Worm (Caenorhabditis elegans) whole organism, late embryonic: ENCODE results near the gene C03G6.21.

Experiments used
- K02D7.2 ChIP-seq: sonication (generic microtip); optimal IDR thresholded peaks from 2 replicates; lab custom pipeline; 2017; ENCODE audit warnings: mild to moderate bottlenecking, missing genetic modification characterization, missing compliant biosample characterization
- T23F11.4 ChIP-seq: fragments of 200-800 bp; sonication (Bioruptor generic); optimal IDR thresholded peaks from 2 replicates; lab custom pipeline; 2018; ENCODE audit warnings: mild to moderate bottlenecking, missing genetic modification characterization, missing compliant biosample characterization
- ama-1 ChIP-seq: fragments of 150-350 bp; optimal IDR thresholded peaks from 2 replicates; lab custom pipeline; 2014
- ceh-14 ChIP-seq: sonication (generic microtip); optimal IDR thresholded peaks from 2 replicates; lab custom pipeline; 2016; ENCODE audit warnings: missing genotype, missing genetic modification characterization, missing compliant biosample characterization
- ceh-18 ChIP-seq: sonication (generic microtip); optimal IDR thresholded peaks from 2 replicates; lab custom pipeline; 2016; ENCODE audit warnings: missing genetic modification characterization, missing compliant biosample characterization
- ceh-2 ChIP-seq: sonication (generic microtip); optimal IDR thresholded peaks from 2 replicates; lab custom pipeline; 2016; ENCODE audit warnings: missing genotype, missing genetic modification characterization, missing compliant biosample characterization
- ceh-24 ChIP-seq: sonication (generic microtip); optimal IDR thresholded peaks from 2 replicates; lab custom pipeline; 2016; ENCODE audit warnings: mild to moderate bottlenecking, missing genetic modification characterization, missing compliant biosample characterization
- ceh-30 ChIP-seq: fragments of 150-350 bp; optimal IDR thresholded peaks from 2 replicates; lab custom pipeline; 2014; ENCODE audit warnings: missing biosample characterization, missing genetic modification characterization
- ceh-31 ChIP-seq: sonication (generic microtip); optimal IDR thresholded peaks from 2 replicates; lab custom pipeline; 2016; ENCODE audit warnings: missing genetic modification characterization, missing compliant biosample characterization
- ceh-34 ChIP-seq: sonication (generic microtip); optimal IDR thresholded peaks from 2 replicates; lab custom pipeline; 2016; ENCODE audit warnings: mild to moderate bottlenecking, missing genetic modification characterization, missing compliant biosample characterization
- ceh-6 ChIP-seq: fragments of 200-800 bp; sonication (Bioruptor generic); optimal IDR thresholded peaks from 2 replicates; lab custom pipeline; 2018; ENCODE audit warnings: mild to moderate bottlenecking, missing genetic modification characterization, missing compliant biosample characterization
- ceh-9 ChIP-seq: sonication (generic microtip); optimal IDR thresholded peaks from 2 replicates; lab custom pipeline; 2016; ENCODE audit warnings: mild to moderate bottlenecking, missing genetic modification characterization, inconsistent platforms, missing compliant biosample characterization
- che-1 ChIP-seq: sonication (generic microtip); optimal IDR thresholded peaks from 2 replicates; lab custom pipeline; 2016; ENCODE audit warnings: mild to moderate bottlenecking, missing genetic modification characterization, missing compliant biosample characterization
- dmd-4 ChIP-seq: sonication (generic microtip); optimal IDR thresholded peaks from 2 replicates; lab custom pipeline; 2016; ENCODE audit warnings: borderline replicate concordance, missing genetic modification characterization, missing compliant biosample characterization
- elt-2 ChIP-seq: sonication (generic microtip); optimal IDR thresholded peaks from 2 replicates; lab custom pipeline; 2016; ENCODE audit warnings: missing genetic modification reagents, missing genetic modification characterization, missing compliant biosample characterization
- ets-4 ChIP-seq: sonication (generic microtip); optimal IDR thresholded peaks from 2 replicates; lab custom pipeline; 2016; ENCODE audit warnings: missing genetic modification characterization, missing compliant biosample characterization
- fax-1 ChIP-seq: sonication (generic microtip); optimal IDR thresholded peaks from 2 replicates; lab custom pipeline; 2016; ENCODE audit warnings: missing genotype, missing genetic modification characterization, missing compliant biosample characterization
- fkh-10 ChIP-seq: fragments of 150-350 bp; optimal IDR thresholded peaks from 2 replicates; lab custom pipeline; 2014; ENCODE audit warnings: missing biosample characterization, missing genetic modification reagents, missing genetic modification characterization
- gmeb-2 ChIP-seq: sonication (generic microtip); optimal IDR thresholded peaks from 2 replicates; lab custom pipeline; 2016; ENCODE audit warnings: missing genetic modification characterization, inconsistent platforms, missing compliant biosample characterization
- hlh-13 ChIP-seq: fragments of 200-800 bp; sonication (Bioruptor generic); optimal IDR thresholded peaks from 2 replicates; lab custom pipeline; 2018; ENCODE audit warnings: mild to moderate bottlenecking, missing genetic modification characterization, missing compliant biosample characterization
- hlh-30 ChIP-seq: sonication (generic microtip); optimal IDR thresholded peaks from 2 replicates; lab custom pipeline; 2017; ENCODE audit warnings: antibody characterized with exemption, missing genetic modification characterization, missing compliant biosample characterization; ENCODE audit not compliant: insufficient read depth
- hlh-6 ChIP-seq: sonication (generic microtip); optimal IDR thresholded peaks from 2 replicates; lab custom pipeline; 2016; ENCODE audit warnings: missing genotype, missing genetic modification characterization, missing compliant biosample characterization
- mec-3 ChIP-seq: sonication (generic microtip); optimal IDR thresholded peaks from 2 replicates; lab custom pipeline; 2016; ENCODE audit warnings: borderline replicate concordance, missing genetic modification characterization, missing compliant biosample characterization
- nfya-1 ChIP-seq: sonication (generic microtip); optimal IDR thresholded peaks from 2 replicates; lab custom pipeline; 2017; ENCODE audit warnings: missing genetic modification characterization, mild to moderate bottlenecking, missing compliant biosample characterization, antibody characterized with exemption, moderate library complexity
- nhr-232 ChIP-seq: sonication (generic microtip); optimal IDR thresholded peaks from 2 replicates; lab custom pipeline; 2016; ENCODE audit warnings: missing genetic modification characterization, missing compliant biosample characterization
- npax-4 ChIP-seq: sonication (generic microtip); optimal IDR thresholded peaks from 2 replicates; lab custom pipeline; 2016; ENCODE audit warnings: missing genetic modification characterization, missing compliant biosample characterization
- pax-1 ChIP-seq: fragments of 150-350 bp; optimal IDR thresholded peaks from 2 replicates; lab custom pipeline; 2014; ENCODE audit warnings: missing biosample characterization, missing genetic modification characterization
- pha-2 ChIP-seq: sonication (generic microtip); optimal IDR thresholded peaks from 2 replicates; lab custom pipeline; 2017; ENCODE audit warnings: mild to moderate bottlenecking, missing genetic modification characterization, missing compliant biosample characterization
- pha-4 ChIP-seq: fragments of 150-350 bp; optimal IDR thresholded peaks from 2 replicates; lab custom pipeline; 2018; ENCODE audit warnings: missing biosample characterization, missing genetic modification reagents, missing genetic modification characterization
- pqm-1 ChIP-seq: sonication (generic microtip); optimal IDR thresholded peaks from 2 replicates; lab custom pipeline; 2016; ENCODE audit warnings: missing genetic modification characterization, missing compliant biosample characterization
- pros-1 ChIP-seq: fragments of 150-350 bp; optimal IDR thresholded peaks from 2 replicates; lab custom pipeline; 2014; ENCODE audit warnings: missing biosample characterization, missing genetic modification reagents, missing genetic modification characterization
- ref-2 ChIP-seq: sonication (generic microtip); optimal IDR thresholded peaks from 2 replicates; lab custom pipeline; 2016; ENCODE audit warnings: missing genetic modification characterization, missing compliant biosample characterization
- sdc-2 ChIP-seq: sonication (generic microtip); optimal IDR thresholded peaks from 2 replicates; lab custom pipeline; 2016; ENCODE audit warnings: missing genotype, missing genetic modification characterization, missing compliant biosample characterization
- sox-2 ChIP-seq: fragments of 200-800 bp; sonication (Bioruptor generic); IDR thresholded peaks from 2 replicates; pipeline ENCODE4 v1.3.6; 2022; ENCODE audit warnings: missing genetic modification reagents, missing genetic modification characterization, missing compliant biosample characterization
- sox-4 ChIP-seq: sonication (generic microtip); optimal IDR thresholded peaks from 2 replicates; lab custom pipeline; 2017; ENCODE audit warnings: mild to moderate bottlenecking, missing genetic modification characterization, inconsistent platforms, missing compliant biosample characterization
- syd-9 ChIP-seq: sonication (generic microtip); optimal IDR thresholded peaks from 2 replicates; lab custom pipeline; 2016; ENCODE audit warnings: mild to moderate bottlenecking, missing genetic modification characterization, moderate library complexity, missing compliant biosample characterization
- ttx-3 ChIP-seq: sonication (generic microtip); optimal IDR thresholded peaks from 2 replicates; lab custom pipeline; 2016; ENCODE audit warnings: missing genetic modification reagents, missing genetic modification characterization, missing compliant biosample characterization
- unc-3 ChIP-seq, 2 experiments: fragments of 200-800 bp in 1 of 2; sonication (Bioruptor generic) in 1 of 2; sonication (generic microtip) in 1 of 2; conservative IDR thresholded peaks in 1 of 2; optimal IDR thresholded peaks in 1 of 2; 2 replicates each; pipeline versions ENCODE4 v1.3.6 to Lab custom; 2016 to 2022; ENCODE audit warnings: missing compliant biosample characterization in 2 of 2, missing genetic modification characterization in 2 of 2, missing genetic modification reagents in 1 of 2
- unc-55 ChIP-seq: sonication (generic microtip); optimal IDR thresholded peaks from 2 replicates; lab custom pipeline; 2017; ENCODE audit warnings: missing biosample characterization, missing genetic modification reagents, missing genetic modification characterization
- unc-86 ChIP-seq: sonication (generic microtip); optimal IDR thresholded peaks from 2 replicates; lab custom pipeline; 2016; ENCODE audit warnings: missing genetic modification characterization, missing compliant biosample characterization
- ztf-16 ChIP-seq: sonication (generic microtip); optimal IDR thresholded peaks from 2 replicates; lab custom pipeline; 2017; ENCODE audit warnings: missing genetic modification characterization, missing compliant biosample characterization

C03G6.21 gene

DNA sequence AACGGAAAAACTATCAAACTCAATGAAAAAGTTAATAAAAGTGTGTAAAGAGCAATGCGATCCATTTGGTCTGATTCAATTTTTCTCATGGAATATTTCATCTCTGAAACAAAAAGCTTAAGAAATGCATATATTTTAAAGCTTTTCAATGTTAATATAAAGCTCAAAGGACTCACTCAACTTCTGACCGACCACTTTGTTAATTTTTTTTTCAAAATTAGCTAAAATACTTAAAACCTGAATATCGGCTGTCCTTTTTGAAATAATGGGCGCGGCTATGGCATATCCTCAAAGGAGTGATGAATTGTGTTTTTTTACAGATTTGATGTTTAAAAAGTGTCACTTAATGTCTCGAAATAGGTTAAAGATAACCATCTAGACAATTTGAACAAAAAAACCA lies 33.2 kb upstream of the C03G6.21 start, which contains the start of gene C02H6.1:
TSS of gene C02H6.1 (minus strand) at position 101 of the 400 bp plus-strand sequence.
- TF ChIP-seq sox-2 (GFP tag; lab: Robert Waterston, UW) = no peak
- no peak for TF ChIP-seq ceh-18 (tag; lab: Kevin White, UChicago)
- no peak for TF ChIP-seq che-1 (tag; lab: Kevin White, UChicago)
- no peak for TF ChIP-seq unc-3 (GFP tag; conservative IDR thresholded peaks at IDR 0.05; lab: Robert Waterston, UW)
- TF ChIP-seq unc-3 (tag; optimal IDR thresholded peaks at IDR 0.05; lab: Kevin White, UChicago) = no peak
- TF ChIP-seq hlh-13 (GFP tag; lab: Kevin White, UChicago) = no peak
- no peak for TF ChIP-seq syd-9 (tag; lab: Kevin White, UChicago)
- TF ChIP-seq ceh-14 = no peak
- no peak for TF ChIP-seq ceh-6 (GFP tag; lab: Kevin White, UChicago)
- no peak for TF ChIP-seq ets-4
- no peak for TF ChIP-seq sox-4 (tag; lab: Kevin White, UChicago)
- no peak for TF ChIP-seq ceh-30 (tag; lab: Kevin White, UChicago)
- TF ChIP-seq ceh-34 = no peak
- TF ChIP-seq pha-4 (tag; lab: Kevin White, UChicago) = no peak
- no peak for TF ChIP-seq ztf-16 (tag; lab: Kevin White, UChicago)
- TF ChIP-seq sdc-2 = no peak

- no peak for TF ChIP-seq pqm-1
- TF ChIP-seq ceh-24 (tag; lab: Kevin White, UChicago) = no peak
Observed at ce11 chrV:7387755-7388154, 31.2 kb upstream of the C03G6.21 start, which contains the start of gene C02H6.3. C02H6.3 (minus strand) TSS chrV:7387855.

DNA sequence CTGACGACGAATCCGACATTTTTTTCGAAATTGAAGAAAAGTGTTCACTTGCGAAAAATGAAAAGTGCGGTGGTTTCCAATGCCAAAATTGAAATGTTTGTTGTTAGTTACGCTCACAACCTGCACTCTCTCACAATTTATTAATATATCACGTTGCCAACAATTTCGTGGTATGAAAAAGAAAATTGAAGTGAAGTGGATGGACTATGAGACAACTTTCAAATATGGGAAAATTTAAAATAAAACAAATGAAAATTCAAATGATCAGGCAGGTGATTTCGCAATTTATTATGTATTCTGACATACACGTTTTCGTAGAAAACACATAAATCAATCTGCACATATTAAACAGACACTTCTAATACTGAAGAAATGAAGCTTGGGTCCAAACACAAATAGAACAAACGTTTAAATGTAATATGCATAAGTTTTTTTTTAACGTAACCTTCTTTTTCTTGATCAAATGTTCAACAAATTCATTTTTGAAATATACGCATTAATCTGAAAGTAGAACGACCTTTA lies 29.5 kb upstream of the C03G6.21 start, which contains the start of gene srp-6:
TSS of gene srp-6 (minus strand) at position 51 of the 522 bp plus-strand sequence.
- TF ChIP-seq hlh-13 (GFP tag; lab: Kevin White, UChicago) (no peak), ceh-9 (tag; lab: Kevin White, UChicago) (no peak), ceh-31 (tag; lab: Kevin White, UChicago) (no peak)

DNA sequence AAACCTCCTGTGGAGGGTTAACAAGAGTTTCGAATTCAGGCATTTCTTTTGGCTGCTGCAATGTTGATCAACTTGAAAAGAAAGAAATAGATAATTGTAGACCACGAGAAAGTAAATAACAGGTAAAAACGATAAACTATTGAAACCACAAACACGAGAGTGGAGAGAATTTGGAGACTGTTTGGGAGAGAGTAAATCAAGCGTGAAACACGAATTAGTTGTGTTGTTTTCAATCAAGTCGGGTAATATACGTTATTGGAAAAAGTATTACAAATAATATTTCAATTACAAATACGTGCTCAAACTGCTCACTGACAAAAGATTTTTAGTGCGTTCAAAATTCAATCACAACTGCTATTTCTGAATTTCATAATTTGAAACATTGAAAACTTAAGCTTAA lies 24.4 kb upstream of the C03G6.21 start, which contains the start of gene C03G6.17:
TSS of gene C03G6.17 (minus strand) at position 101 of the 400 bp plus-strand sequence.
- TF ChIP-seq ceh-2 (tag; lab: Kevin White, UChicago) = no peak
- no peak for TF ChIP-seq ceh-30 (tag; lab: Kevin White, UChicago)
- TF ChIP-seq hlh-30 (tag; lab: Kevin White, UChicago) = no peak
- no peak for TF ChIP-seq fax-1 (tag; lab: Kevin White, UChicago)
- no peak for TF ChIP-seq ceh-18 (tag; lab: Kevin White, UChicago)
- no peak for TF ChIP-seq fkh-10 (GFP tag; lab: Kevin White, UChicago)
- no peak for TF ChIP-seq pha-4 (tag; lab: Kevin White, UChicago)
- no peak for TF ChIP-seq mec-3
- TF ChIP-seq pax-1 (tag; lab: Kevin White, UChicago) = no peak
- no peak for TF ChIP-seq hlh-6 (tag; lab: Kevin White, UChicago)
- no peak for TF ChIP-seq unc-55 (GFP tag; lab: Kevin White, UChicago)
- TF ChIP-seq, all 69 proteins: peak for 0

DNA sequence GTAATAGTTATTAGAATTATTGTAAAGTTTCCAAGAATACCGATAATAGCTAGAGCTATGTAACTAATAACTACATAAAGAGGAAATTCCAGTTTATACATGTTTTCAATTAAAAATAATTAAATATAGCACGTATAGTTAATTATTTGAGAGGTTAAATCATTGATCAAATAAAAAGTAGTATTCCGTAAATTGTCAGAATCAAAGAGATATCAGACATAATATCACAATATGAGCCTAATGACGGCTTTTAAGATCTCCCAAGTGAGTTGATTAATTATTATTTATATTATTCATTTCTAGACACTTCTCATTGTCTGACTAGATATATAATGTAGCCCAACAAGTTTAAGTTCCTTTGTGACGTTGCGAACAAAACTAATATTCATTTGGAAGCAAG lies 22.8 kb upstream of the C03G6.21 start, which contains the start of gene srsx-24:
TSS of gene srsx-24 (minus strand) at position 101 of the 400 bp plus-strand sequence.
- TF ChIP-seq nhr-232 = no peak
- no peak for TF ChIP-seq unc-3 (GFP tag; conservative IDR thresholded peaks at IDR 0.05; lab: Robert Waterston, UW)
- TF ChIP-seq unc-3 (tag; optimal IDR thresholded peaks at IDR 0.05; lab: Kevin White, UChicago) = no peak
- TF ChIP-seq pha-2 = no peak
- TF ChIP-seq K02D7.2 = no peak
- TF ChIP-seq unc-86 (tag; lab: Kevin White, UChicago) = no peak
- no peak for TF ChIP-seq ceh-30 (tag; lab: Kevin White, UChicago)
- no peak for TF ChIP-seq ama-1 (lab: Kevin White, UChicago)
- no peak for TF ChIP-seq ceh-9 (tag; lab: Kevin White, UChicago)
- TF ChIP-seq pros-1 (tag; lab: Kevin White, UChicago) = no peak
- TF ChIP-seq dmd-4 = no peak
- TF ChIP-seq ref-2 (tag; lab: Kevin White, UChicago) = no peak
- no peak for TF ChIP-seq syd-9 (tag; lab: Kevin White, UChicago)
- no peak for TF ChIP-seq sdc-2
- TF ChIP-seq elt-2 (tag; lab: Kevin White, UChicago) = no peak
- TF ChIP-seq gmeb-2 (tag; lab: Kevin White, UChicago) = no peak
- TF ChIP-seq T23F11.4 (GFP tag; lab: Kevin White, UChicago) = no peak
- TF ChIP-seq npax-4 (tag; lab: Kevin White, UChicago) = no peak
- TF ChIP-seq ceh-2 (tag; lab: Kevin White, UChicago) = no peak
- no peak for TF ChIP-seq nfya-1
- no peak for TF ChIP-seq ttx-3
